Worm (Caenorhabditis elegans): Measurements from ENCODE around the gene rabn-5.

Gene rabn-5

DNA sequence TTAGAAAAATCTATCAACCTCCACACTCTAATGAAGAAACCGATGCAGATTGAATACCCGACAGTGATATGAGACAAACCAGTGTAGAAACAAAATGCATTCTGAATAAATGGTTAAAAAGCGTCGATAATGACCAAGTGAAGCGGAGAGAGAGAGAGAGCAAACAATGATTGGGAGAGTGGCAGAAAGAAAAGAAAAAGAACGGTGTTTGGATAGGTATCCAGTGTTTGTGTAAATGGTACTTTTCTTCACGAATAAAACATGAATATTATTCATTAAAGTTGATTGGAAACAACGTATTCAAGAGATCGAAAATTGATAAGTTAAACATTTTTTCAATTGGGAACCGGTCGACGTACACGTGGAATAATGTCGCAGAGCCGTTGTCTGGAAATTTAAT is 5.1 kb downstream of the rabn-5 start, which contains the start of gene F01F1.15:
Gene F01F1.15 (minus strand): TSS at position 101 of the 400 bp plus-strand sequence.
- TF ChIP-seq egl-5 (tag; optimal IDR thresholded peaks at IDR 0.05) (no peak), ZK546.5 (tag; optimal IDR thresholded peaks at IDR 0.05) (no peak), pha-4 (tag; optimal IDR thresholded peaks at IDR 0.05) (peak; percentile 13)

DNA sequence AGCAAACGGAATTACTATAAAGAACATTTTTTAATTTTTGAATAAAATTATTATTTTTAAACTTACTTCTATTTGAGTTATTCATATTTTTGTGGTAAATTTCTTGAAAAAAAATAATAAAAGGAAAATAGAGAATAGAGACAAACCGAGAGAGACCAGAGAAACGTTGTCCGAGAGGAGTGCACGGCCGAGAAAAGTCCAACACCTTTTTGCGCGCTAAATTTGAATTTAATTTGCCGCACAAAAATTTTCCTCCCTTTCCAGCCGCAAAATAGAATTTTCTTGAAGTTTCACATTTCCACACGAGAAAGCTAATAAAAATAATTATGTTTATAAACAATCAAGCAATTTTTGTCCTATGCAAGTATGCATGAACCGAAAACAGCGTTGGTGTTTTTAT is 7.4 kb downstream of the rabn-5 start, which contains the start of the genes F01F1.11 and F01F1.3:
Gene F01F1.11 (minus strand): TSS at position 118 of the 400 bp plus-strand sequence.
Gene F01F1.3 (plus strand): TSS at position 179 of the 400 bp plus-strand sequence.
- peak; percentile 13 for TF ChIP-seq elt-2 (tag; optimal IDR thresholded peaks at IDR 0.05)
- TF ChIP-seq egl-5 (tag; optimal IDR thresholded peaks at IDR 0.05): no peak
- TF ChIP-seq nfya-1 (tag; optimal IDR thresholded peaks at IDR 0.05; ENCODE audit: insufficient read depth): peak; percentile 80
- no peak for TF ChIP-seq fkh-10 (GFP tag; optimal IDR thresholded peaks at IDR 0.05)
- TF ChIP-seq R02D3.7 (tag; optimal IDR thresholded peaks at IDR 0.05): peak; percentile 67
- no peak for TF ChIP-seq mml-1 (tag; optimal IDR thresholded peaks at IDR 0.05)
- peak; percentile 3 for TF ChIP-seq hmg-11 (tag; optimal IDR thresholded peaks at IDR 0.05)
- peak; percentile 85 for TF ChIP-seq nhr-43 (tag; optimal IDR thresholded peaks at IDR 0.05; ENCODE audit: poor library complexity, severe bottlenecking)
- peak; percentile 91 for TF ChIP-seq pha-4 (tag; optimal IDR thresholded peaks at IDR 0.05)
- TF ChIP-seq lin-39 (tag; optimal IDR thresholded peaks at IDR 0.05): peak; percentile 26
- peak; percentile 84 for TF ChIP-seq nhr-23 (tag; optimal IDR thresholded peaks at IDR 0.05)
- TF ChIP-seq nhr-25 (tag; optimal IDR thresholded peaks at IDR 0.05): peak; percentile 62
- peak; percentile 3 for TF ChIP-seq jun-1 (tag; optimal IDR thresholded peaks at IDR 0.05)
- peak; percentile 22 for TF ChIP-seq ceh-28 (tag; optimal IDR thresholded peaks at IDR 0.05)
- no peak for TF ChIP-seq elt-3 (tag; optimal IDR thresholded peaks at IDR 0.05)
- TF ChIP-seq lsy-12 (tag; optimal IDR thresholded peaks at IDR 0.05): peak; percentile 73
- TF ChIP-seq nhr-67 (tag; optimal IDR thresholded peaks at IDR 0.05): no peak
- peak; percentile 32 for TF ChIP-seq snpc-4 (tag; optimal IDR thresholded peaks at IDR 0.05)
- peak; percentile 69 for TF ChIP-seq lin-15B (tag; optimal IDR thresholded peaks at IDR 0.05)
- TF ChIP-seq ceh-16 (tag; optimal IDR thresholded peaks at IDR 0.05): no peak
- TF ChIP-seq pqm-1 (tag; optimal IDR thresholded peaks at IDR 0.05): peak; percentile 28
- no peak for TF ChIP-seq ceh-9 (tag; optimal IDR thresholded peaks at IDR 0.05)

DNA sequence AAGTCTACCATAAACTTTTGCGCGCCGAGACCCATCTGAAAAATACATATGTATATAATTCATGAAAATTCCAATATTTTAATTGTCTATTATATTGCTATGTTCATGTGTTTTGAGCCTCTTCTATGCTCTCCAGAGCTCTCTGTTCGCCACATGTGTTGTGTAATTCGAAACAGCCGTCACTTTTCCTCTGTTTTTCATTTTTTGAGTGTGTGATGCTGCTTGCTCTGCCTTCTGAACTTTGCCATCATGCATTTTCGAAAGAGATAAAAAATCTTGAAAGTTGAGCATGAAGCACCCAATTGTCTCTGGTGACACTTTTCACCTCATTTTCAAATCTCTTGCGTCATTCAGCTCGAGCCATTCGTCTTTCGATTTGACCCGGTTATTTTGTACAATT is 7.9 kb downstream of the rabn-5 start:
- TF ChIP-seq egl-5 (tag; optimal IDR thresholded peaks at IDR 0.05) (peak; percentile 49), R02D3.7 (tag; optimal IDR thresholded peaks at IDR 0.05) (no peak)

DNA sequence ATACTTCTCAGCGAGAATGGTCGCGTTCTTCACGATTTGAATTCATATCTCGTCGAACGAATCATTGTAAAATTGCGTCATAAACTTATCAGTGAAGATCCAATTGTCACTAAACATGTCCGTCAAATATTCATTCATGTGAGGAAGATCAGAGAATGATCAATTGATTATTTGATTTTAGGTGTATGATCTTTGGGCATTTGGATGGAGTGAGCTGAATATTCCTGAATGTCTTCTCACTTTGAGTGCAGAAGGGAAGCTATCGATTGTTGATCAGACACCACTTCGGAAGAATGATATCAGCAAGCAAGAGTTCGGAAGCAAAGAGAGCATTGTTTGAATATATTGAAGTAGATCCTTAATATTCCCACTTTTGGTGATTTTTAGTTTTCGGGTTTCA is 9.9 kb downstream of the rabn-5 start:
- TF ChIP-seq pqm-1 (tag; optimal IDR thresholded peaks at IDR 0.05): peak; percentile 8
- no peak for TF ChIP-seq nhr-77 (tag; optimal IDR thresholded peaks at IDR 0.05)
- no peak for TF ChIP-seq lin-39 (tag; optimal IDR thresholded peaks at IDR 0.05)
- no peak for TF ChIP-seq egl-27 (tag; optimal IDR thresholded peaks at IDR 0.05)
- no peak for TF ChIP-seq egl-5 (tag; optimal IDR thresholded peaks at IDR 0.05)
- peak; percentile 38 for TF ChIP-seq lsy-12 (tag; optimal IDR thresholded peaks at IDR 0.05)
- TF ChIP-seq unc-39 (tag; optimal IDR thresholded peaks at IDR 0.05): no peak
- TF ChIP-seq nhr-43 (tag; optimal IDR thresholded peaks at IDR 0.05; ENCODE audit: poor library complexity, severe bottlenecking): peak; percentile 92
- peak; percentile 66 for TF ChIP-seq unc-62 (GFP tag; optimal IDR thresholded peaks at IDR 0.05)
- no peak for TF ChIP-seq nfya-1 (tag; optimal IDR thresholded peaks at IDR 0.05; ENCODE audit: insufficient read depth)
- peak; percentile 5 for TF ChIP-seq fos-1 (tag; optimal IDR thresholded peaks at IDR 0.05)
- TF ChIP-seq nhr-67 (tag; optimal IDR thresholded peaks at IDR 0.05): no peak
- TF ChIP-seq jun-1 (tag; optimal IDR thresholded peaks at IDR 0.05): peak; percentile 48
- TF ChIP-seq nhr-23 (tag; optimal IDR thresholded peaks at IDR 0.05): peak; percentile 78
- TF ChIP-seq fkh-10 (GFP tag; optimal IDR thresholded peaks at IDR 0.05): no peak
- peak; percentile 41 for TF ChIP-seq elt-2 (tag; optimal IDR thresholded peaks at IDR 0.05)
- no peak for TF ChIP-seq lin-15B (tag; optimal IDR thresholded peaks at IDR 0.05)
- TF ChIP-seq nhr-25 (tag; optimal IDR thresholded peaks at IDR 0.05): peak; percentile 64
- TF ChIP-seq elt-3 (tag; optimal IDR thresholded peaks at IDR 0.05): peak; percentile 17 to 83 (median 76)
- TF ChIP-seq eor-1 (tag; optimal IDR thresholded peaks at IDR 0.05): no peak
- TF ChIP-seq nhr-237 (tag; optimal IDR thresholded peaks at IDR 0.05): no peak
- peak; percentile 96 for TF ChIP-seq ama-1 (optimal IDR thresholded peaks at IDR 0.05)
- no peak for TF ChIP-seq elt-1 (tag; optimal IDR thresholded peaks at IDR 0.05)
- peak; percentile 14 for TF ChIP-seq ztf-4 (tag; optimal IDR thresholded peaks at IDR 0.05)
- TF ChIP-seq mml-1 (tag; optimal IDR thresholded peaks at IDR 0.05): no peak
- TF ChIP-seq nhr-76 (tag; optimal IDR thresholded peaks at IDR 0.05): peak; percentile 5
